Fruit fly (Drosophila melanogaster) whole organism, embryonic: ENCODE measurements around the gene Tmep.

ENCODE experiments used
- Ada2b ChIP-seq: fragments of 200-800 bp; sonication (Bioruptor generic); IDR thresholded peaks from 2 replicates; pipeline ENCODE4 v1.3.6; 2022; ENCODE audit warnings: missing biosample characterization, missing genetic modification characterization
- CG13287 ChIP-seq: fragments of 200-800 bp; sonication (Bioruptor generic); IDR thresholded peaks from 2 replicates; pipeline ENCODE4 v1.3.6; 2022; ENCODE audit warnings: missing biosample characterization, missing genetic modification characterization; ENCODE audit not compliant: partially characterized antibody
- CG13624 ChIP-seq: fragments of 200-800 bp; sonication (Bioruptor generic); optimal IDR thresholded peaks from 2 replicates; lab custom pipeline; 2016; ENCODE audit warnings: missing biosample characterization, missing genetic modification characterization
- CG13894 ChIP-seq: fragments of 200-800 bp; sonication (Bioruptor generic); optimal IDR thresholded peaks from 3 replicates; lab custom pipeline; 2018; ENCODE audit warnings: missing biosample characterization, mild to moderate bottlenecking, missing genetic modification characterization, moderate library complexity
- CG14014 ChIP-seq: fragments of 200-800 bp; sonication (Bioruptor generic); IDR thresholded peaks from 2 replicates; pipeline ENCODE4 v1.3.6; 2022; ENCODE audit warnings: missing biosample characterization, missing genetic modification characterization
- CG15696 ChIP-seq: fragments of 200-800 bp; sonication (Bioruptor generic); optimal IDR thresholded peaks from 2 replicates; lab custom pipeline; 2019; ENCODE audit warnings: missing biosample characterization, mild to moderate bottlenecking, missing genetic modification characterization, moderate library complexity
- CG1603 ChIP-seq: fragments of 200-800 bp; sonication (Bioruptor generic); optimal IDR thresholded peaks from 2 replicates; lab custom pipeline; 2019; ENCODE audit warnings: missing biosample characterization, mild to moderate bottlenecking, missing genetic modification characterization, moderate library complexity
- CG16813 ChIP-seq: fragments of 200-800 bp; sonication (Bioruptor generic); IDR thresholded peaks from 3 replicates; pipeline ENCODE4 v1.3.6; 2022; ENCODE audit warnings: missing biosample characterization, missing genetic modification characterization; ENCODE audit not compliant: partially characterized antibody
- CG17359 ChIP-seq: fragments of 200-800 bp; sonication (Bioruptor generic); optimal IDR thresholded peaks from 3 replicates; lab custom pipeline; 2018; ENCODE audit warnings: missing biosample characterization, mild to moderate bottlenecking, missing genetic modification characterization, moderate library complexity
- CG18599 ChIP-seq: fragments of 200-800 bp; sonication (Bioruptor generic); optimal IDR thresholded peaks from 3 replicates; lab custom pipeline; 2017; ENCODE audit warnings: missing biosample characterization, missing genetic modification characterization, mild to moderate bottlenecking, moderate library complexity, missing genetic modification reagents
- CG32532 ChIP-seq: fragments of 200-800 bp; sonication (Bioruptor generic); IDR thresholded peaks from 2 replicates; pipeline ENCODE4 v1.3.6; 2022; ENCODE audit warnings: missing biosample characterization, missing genetic modification characterization
- CG33557 ChIP-seq: fragments of 200-800 bp; sonication (Bioruptor generic); optimal IDR thresholded peaks from 2 replicates; lab custom pipeline; 2019; ENCODE audit warnings: missing biosample characterization, mild to moderate bottlenecking, missing genetic modification characterization, moderate library complexity
- CG6272 ChIP-seq: fragments of 200-800 bp; sonication (Bioruptor generic); IDR thresholded peaks from 2 replicates; pipeline ENCODE4 v1.3.6; 2022; ENCODE audit warnings: missing biosample characterization, missing genetic modification characterization
- CG6683 ChIP-seq: fragments of 200-800 bp; sonication (Bioruptor generic); optimal IDR thresholded peaks from 2 replicates; lab custom pipeline; 2017; ENCODE audit warnings: missing biosample characterization, mild to moderate bottlenecking, missing genetic modification characterization, missing genetic modification reagents
- CG6813 ChIP-seq: fragments of 200-800 bp; sonication (Bioruptor generic); optimal IDR thresholded peaks from 2 replicates; lab custom pipeline; 2017; ENCODE audit warnings: missing biosample characterization, missing genetic modification characterization, mild to moderate bottlenecking, moderate library complexity, missing genetic modification reagents
- Dll ChIP-seq: fragments of 200-800 bp; sonication (Bioruptor generic); IDR thresholded peaks from 4 replicates; pipeline ENCODE4 v1.3.6; 2022; ENCODE audit warnings: missing biosample characterization, missing genetic modification characterization; ENCODE audit not compliant: partially characterized antibody
- MESR4 ChIP-seq: fragments of 200-800 bp; sonication (Bioruptor generic); optimal IDR thresholded peaks from 2 replicates; lab custom pipeline; 2018; ENCODE audit warnings: missing biosample characterization, mild to moderate bottlenecking, missing genetic modification characterization, moderate library complexity
- Mes4 ChIP-seq: fragments of 200-800 bp; sonication (Bioruptor generic); optimal IDR thresholded peaks from 2 replicates; lab custom pipeline; 2016; ENCODE audit warnings: missing biosample characterization, missing genetic modification characterization
- Nf-YB ChIP-seq: fragments of 200-800 bp; sonication (Bioruptor generic); optimal IDR thresholded peaks from 3 replicates; lab custom pipeline; 2019; ENCODE audit warnings: missing biosample characterization, mild to moderate bottlenecking, missing genetic modification characterization, moderate library complexity
- Ptx1 ChIP-seq: fragments of 200-800 bp; sonication (Bioruptor generic); IDR thresholded peaks from 2 replicates; pipeline ENCODE4 v1.3.6; 2022; ENCODE audit warnings: missing biosample characterization, missing genetic modification characterization
- ab ChIP-seq: fragments of 200-800 bp; sonication (Bioruptor generic); optimal IDR thresholded peaks from 2 replicates; lab custom pipeline; 2016; ENCODE audit warnings: missing biosample characterization, missing genetic modification characterization
- abd-A ChIP-seq: fragments of 200-800 bp; sonication (Bioruptor generic); optimal IDR thresholded peaks from 3 replicates; lab custom pipeline; 2019; ENCODE audit warnings: missing biosample characterization, mild to moderate bottlenecking, missing genetic modification characterization, moderate library complexity
- amos ChIP-seq: fragments of 200-800 bp; sonication (Bioruptor generic); IDR thresholded peaks from 2 replicates; pipeline ENCODE4 v1.3.6; 2022; ENCODE audit warnings: missing biosample characterization, missing genetic modification characterization; ENCODE audit not compliant: partially characterized antibody
- da ChIP-seq: fragments of 200-800 bp; sonication (Bioruptor generic); optimal IDR thresholded peaks from 2 replicates; lab custom pipeline; 2016; ENCODE audit warnings: missing biosample characterization, missing genetic modification characterization
- gsb ChIP-seq: fragments of 200-800 bp; sonication (Bioruptor generic); IDR thresholded peaks from 2 replicates; pipeline ENCODE4 v1.3.6; 2022; ENCODE audit warnings: missing biosample characterization, missing genetic modification characterization
- her ChIP-seq: fragments of 200-800 bp; sonication (Bioruptor generic); optimal IDR thresholded peaks from 2 replicates; lab custom pipeline; 2016; ENCODE audit warnings: missing biosample characterization, missing genetic modification characterization
- kni ChIP-seq: fragments of 200-800 bp; sonication (Bioruptor generic); optimal IDR thresholded peaks from 3 replicates; lab custom pipeline; 2017; ENCODE audit warnings: mild to moderate bottlenecking, missing biosample characterization, missing genetic modification reagents, missing genetic modification characterization
- lab ChIP-seq: fragments of 200-800 bp; sonication (Bioruptor generic); optimal IDR thresholded peaks from 3 replicates; lab custom pipeline; 2017; ENCODE audit warnings: missing biosample characterization, missing genetic modification characterization, mild to moderate bottlenecking, moderate library complexity, missing genetic modification reagents
- lov ChIP-seq, 2 experiments: fragments of 200-800 bp in 1 of 2; fragments of >200 bp in 1 of 2; sonication (Bioruptor generic) in 1 of 2; IDR thresholded peaks in 1 of 2; optimal IDR thresholded peaks in 1 of 2; 2 replicates in 1 of 2; 3 replicates in 1 of 2; pipeline versions ENCODE4 v1.3.6 to Lab custom; 2017 to 2022; ENCODE audit warnings: missing biosample characterization in 1 of 2, missing genetic modification characterization in 1 of 2
- onecut ChIP-seq: fragments of 200-800 bp; sonication (Bioruptor generic); IDR thresholded peaks from 2 replicates; pipeline ENCODE4 v1.3.6; 2022; ENCODE audit warnings: missing biosample characterization, missing genetic modification characterization
- pb ChIP-seq: fragments of 200-800 bp; sonication (Bioruptor generic); optimal IDR thresholded peaks from 3 replicates; lab custom pipeline; 2016; ENCODE audit warnings: missing biosample characterization, missing genetic modification characterization
- scrt ChIP-seq: fragments of 200-800 bp; sonication (Bioruptor generic); optimal IDR thresholded peaks from 2 replicates; lab custom pipeline; 2018; ENCODE audit warnings: missing biosample characterization, mild to moderate bottlenecking, missing genetic modification characterization, moderate library complexity
- unc-4 ChIP-seq: fragments of 200-800 bp; sonication (Bioruptor generic); IDR thresholded peaks from 2 replicates; pipeline ENCODE4 v1.3.6; 2022; ENCODE audit warnings: missing biosample characterization, missing genetic modification characterization; ENCODE audit not compliant: partially characterized antibody
- vnd ChIP-seq: fragments of 200-800 bp; sonication (Bioruptor generic); IDR thresholded peaks from 3 replicates; pipeline ENCODE4 v1.3.6; 2022; ENCODE audit warnings: missing biosample characterization, missing genetic modification characterization; ENCODE audit not compliant: partially characterized antibody
- yki ChIP-seq: fragments of >200 bp; optimal IDR thresholded peaks from 3 replicates; lab custom pipeline; 2018
- zen2 ChIP-seq: fragments of 200-800 bp; sonication (Bioruptor generic); IDR thresholded peaks from 3 replicates; pipeline ENCODE4 v1.3.6; 2022; ENCODE audit warnings: missing biosample characterization, missing genetic modification characterization; ENCODE audit not compliant: partially characterized antibody

Gene Tmep

dm6 chr3L:1586266-1587054 is 17.5 kb downstream of the Tmep start (continued):
- TF ChIP-seq gsb (GFP tag; lab: Robert Waterston, UW) (no peak), Nf-YB (no peak), da (GFP tag; lab: Kevin White, UChicago) (no peak), CG33557 (GFP tag; lab: Kevin White, UChicago) (no peak), lab (GFP tag; lab: Kevin White, UChicago) (peak; percentile 38), kni (GFP tag; lab: Kevin White, UChicago) (peak; percentile 49), onecut (GFP tag; lab: Robert Waterston, UW) (peak; percentile 31; the same call in 1 of the 2 replicates), ab (GFP tag; lab: Kevin White, UChicago) (no peak), CG13894 (tag; lab: Kevin White, UChicago) (peak; percentile 54), CG17359 (peak; percentile 14), Ptx1 (GFP tag; lab: Robert Waterston, UW) (no peak), CG32532 (GFP tag; lab: Robert Waterston, UW) (peak; percentile 65), unc-4 (GFP tag; lab: Robert Waterston, UW) (peak; percentile 55; the same call in 1 of the 2 replicates), zen2 (GFP tag; lab: Robert Waterston, UW) (peak; percentile 92; the same call in 2 of the 3 replicates), CG18599 (GFP tag; lab: Kevin White, UChicago) (peak; percentile 32), MESR4 (no peak), CG14014 (peak; percentile 33; the same call in 1 of the 2 replicates), CG16813 (GFP tag; lab: Robert Waterston, UW) (no peak), CG15696 (no peak), CG6272 (no peak), CG1603 (tag; lab: Kevin White, UChicago) (no peak), her (GFP tag; lab: Kevin White, UChicago) (peak; percentile 68), lov (optimal IDR thresholded peaks at IDR 0.05; lab: Kevin White, UChicago) (no peak), lov (GFP tag; IDR thresholded peaks at IDR 0.05; lab: Robert Waterston, UW) (0 out of 3 replicates have a peak, but pooled peaks have one; percentile 54), CG6813 (GFP tag; lab: Kevin White, UChicago) (peak; percentile 53), vnd (no peak), amos (GFP tag; lab: Robert Waterston, UW) (peak; percentile 50; the same call in 1 of the 2 replicates), Ada2b (GFP tag; lab: Robert Waterston, UW) (no peak), scrt (GFP tag; lab: Kevin White, UChicago) (peak; percentile 4), Dll (GFP tag; lab: Robert Waterston, UW) (peak; percentile 70; the same call in 3 of the 4 replicates), Mes4 (GFP tag; lab: Kevin White, UChicago) (no peak), abd-A (tag; lab: Kevin White, UChicago) (peak; percentile 91), CG13287 (GFP tag; lab: Robert Waterston, UW) (peak; percentile 67), yki (lab: Kevin White, UChicago) (peak; percentile 99), pb (GFP tag; lab: Kevin White, UChicago) (peak; percentile 27), CG13624 (peak; percentile 68), CG6683 (peak; percentile 4)
